Worm (Caenorhabditis elegans) whole organism, early embryonic: ENCODE data around the gene Y17G7B.23.

Experiments used
- B0310.2 ChIP-seq: sonication (generic microtip); optimal IDR thresholded peaks from 2 replicates; lab custom pipeline; 2016; ENCODE audit warnings: mild to moderate bottlenecking, missing genetic modification characterization, missing compliant biosample characterization
- F13C5.2 ChIP-seq: sonication (generic microtip); optimal IDR thresholded peaks from 2 replicates; lab custom pipeline; 2017; ENCODE audit warnings: mild to moderate bottlenecking, missing genetic modification characterization, inconsistent platforms, missing compliant biosample characterization
- aly-1 ChIP-seq: sonication (generic microtip); optimal IDR thresholded peaks from 2 replicates; lab custom pipeline; 2016; ENCODE audit warnings: missing genetic modification characterization, missing compliant biosample characterization
- ama-1 ChIP-seq: fragments of 150-350 bp; optimal IDR thresholded peaks from 2 replicates; lab custom pipeline; 2014
- ceh-36 ChIP-seq: sonication (generic microtip); optimal IDR thresholded peaks from 2 replicates; lab custom pipeline; 2016; ENCODE audit warnings: missing genetic modification characterization, inconsistent platforms, missing compliant biosample characterization
- ets-7 ChIP-seq: sonication (generic microtip); optimal IDR thresholded peaks from 2 replicates; lab custom pipeline; 2016; ENCODE audit warnings: missing genotype, missing genetic modification characterization, missing compliant biosample characterization
- flt-1 ChIP-seq: fragments of 200-800 bp; sonication (Bioruptor generic); IDR thresholded peaks from 2 replicates; pipeline ENCODE4 v1.3.6; 2022; ENCODE audit warnings: missing genetic modification characterization, missing compliant biosample characterization
- hmbx-1 ChIP-seq: sonication (generic microtip); optimal IDR thresholded peaks from 2 replicates; lab custom pipeline; 2016; ENCODE audit warnings: mild to moderate bottlenecking, missing genetic modification characterization, missing compliant biosample characterization
- hmg-4 ChIP-seq: fragments of 200-800 bp; sonication (Bioruptor generic); optimal IDR thresholded peaks from 2 replicates; lab custom pipeline; 2018; ENCODE audit warnings: mild to moderate bottlenecking, missing genetic modification characterization, missing compliant biosample characterization
- hnd-1 ChIP-seq: sonication (generic microtip); optimal IDR thresholded peaks from 2 replicates; lab custom pipeline; 2016; ENCODE audit warnings: missing genetic modification characterization, missing compliant biosample characterization
- pes-1 ChIP-seq: fragments of 200-800 bp; sonication (Bioruptor generic); IDR thresholded peaks from 2 replicates; pipeline ENCODE4 v1.3.6; 2022; ENCODE audit warnings: missing genetic modification reagents, missing genetic modification characterization, missing compliant biosample characterization
- scrt-1 ChIP-seq: fragments of 200-800 bp; sonication (Bioruptor generic); IDR thresholded peaks from 2 replicates; pipeline ENCODE4 v1.3.6; 2022; ENCODE audit warnings: missing genetic modification characterization, missing compliant biosample characterization
- sea-1 ChIP-seq: fragments of 200-800 bp; sonication (Bioruptor generic); conservative IDR thresholded peaks from 2 replicates; pipeline ENCODE4 v1.3.6; 2022; ENCODE audit warnings: missing genetic modification characterization, missing compliant biosample characterization
- tbx-11 ChIP-seq: fragments of 200-800 bp; sonication (Bioruptor generic); IDR thresholded peaks from 2 replicates; pipeline ENCODE4 v1.3.6; 2022; ENCODE audit warnings: missing genetic modification characterization, missing compliant biosample characterization

DNA sequence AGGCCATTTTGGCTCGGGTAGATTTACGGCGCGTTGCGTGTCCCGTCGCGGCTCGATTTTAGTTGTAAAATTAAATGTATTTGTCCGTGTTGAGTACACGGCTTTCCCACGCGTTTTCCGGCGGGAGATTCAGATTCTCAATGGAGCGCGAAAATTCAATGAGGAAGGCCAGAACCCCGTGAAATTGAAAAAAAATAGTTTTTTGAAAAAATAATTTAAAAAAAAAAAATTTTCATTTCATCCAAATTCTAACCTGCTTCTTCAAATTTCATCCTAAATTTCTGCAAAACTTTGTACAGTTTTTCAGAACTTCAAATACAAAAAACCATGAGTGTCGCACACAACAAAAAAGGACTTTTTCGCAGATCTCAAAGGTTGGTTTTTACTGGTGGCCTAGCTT, 9.8 kb downstream of the Y17G7B.23 start, which contains the start of gene glb-29:
- TF ChIP-seq flt-1, result no peak
- no peak for TF ChIP-seq hnd-1 (tag; lab: Kevin White, UChicago)
- no peak for TF ChIP-seq B0310.2 (tag; lab: Kevin White, UChicago)
- no peak for TF ChIP-seq scrt-1 (GFP tag; lab: Robert Waterston, UW)
- no peak for TF ChIP-seq pes-1 (GFP tag; lab: Robert Waterston, UW)
- TF ChIP-seq ets-7 (tag; lab: Kevin White, UChicago), result no peak
- TF ChIP-seq F13C5.2 (tag; lab: Kevin White, UChicago), result no peak
- no peak for TF ChIP-seq ama-1 (lab: Kevin White, UChicago)
- no peak for TF ChIP-seq hmg-4 (GFP tag; lab: Kevin White, UChicago)
- no peak for TF ChIP-seq ceh-36 (tag; lab: Kevin White, UChicago)
- no peak for TF ChIP-seq hmbx-1 (tag; lab: Kevin White, UChicago)
- TF ChIP-seq sea-1 (GFP tag; lab: Robert Waterston, UW), result no peak
- TF ChIP-seq tbx-11, result no peak
- no peak for TF ChIP-seq aly-1
